Worm (Caenorhabditis elegans): ENCODE measurements around the gene fat-4.

DNA sequence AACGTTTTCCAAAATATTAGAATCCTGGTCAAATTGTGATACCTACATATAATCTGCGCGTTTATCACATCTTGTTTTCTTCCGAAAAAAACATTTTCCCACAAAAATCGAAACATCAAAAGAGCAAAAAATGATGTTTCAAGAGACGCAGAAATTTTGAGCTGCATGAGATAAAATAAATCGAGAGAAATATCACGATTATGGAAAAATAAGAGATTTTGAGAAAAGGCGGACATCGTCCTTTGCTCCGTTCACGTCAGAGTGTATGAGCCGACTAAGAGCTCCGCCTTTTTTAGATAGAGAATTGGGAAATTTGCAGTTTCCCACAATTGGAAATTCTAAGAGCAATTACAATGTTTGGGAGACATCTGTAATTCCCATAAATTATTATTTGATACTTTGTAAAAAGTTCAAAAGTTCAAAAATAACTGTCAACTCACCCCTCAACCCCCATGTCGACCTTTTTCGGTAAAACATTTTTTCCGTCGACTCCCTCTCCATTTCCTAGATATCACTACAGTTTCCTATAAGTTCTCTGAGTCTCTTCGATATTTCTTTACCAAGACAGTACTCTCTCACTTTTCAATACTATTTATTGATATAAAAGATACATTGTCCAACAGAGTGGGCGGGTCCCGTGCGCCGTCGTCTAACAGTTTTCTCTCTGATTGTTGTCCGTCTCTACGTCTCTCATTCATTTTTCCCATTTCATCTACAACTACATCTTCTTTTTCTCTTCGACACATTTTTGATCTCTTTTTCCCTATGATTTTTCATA lies 42.4 kb upstream of the fat-4 start:
- TF ChIP-seq ztf-29 (GFP tag; IDR thresholded peaks at IDR 0.05): no peak
- TF ChIP-seq T22C8.4 (GFP tag; IDR thresholded peaks at IDR 0.05): no peak
